Worm (Caenorhabditis elegans): ENCODE data around the gene Y51H7C.12.
"Not testable (repeated sequence)": the region's sequence is repeated elsewhere in the genome, so short reads cannot be mapped to it uniquely, and the experiment has no call there.

The Y51H7C.12 gene

ce11 chrII:1454379-1454778 is 7.8 kb upstream of the Y51H7C.12 start:
- TF ChIP-seq ceh-45 (GFP tag; IDR thresholded peaks at IDR 0.05): peak; percentile 54; the same call in 1 of the 2 replicates

ce11 chrII:1451975-1452374 is 5.4 kb upstream of the Y51H7C.12 start:
- peak; percentile 60 for TF ChIP-seq unc-3 (GFP tag; conservative IDR thresholded peaks at IDR 0.05)
- TF ChIP-seq unc-3 (tag; optimal IDR thresholded peaks at IDR 0.05): not testable (repeated sequence)

- TF ChIP-seq tbx-2 (tag; optimal IDR thresholded peaks at IDR 0.05): no peak
- TF ChIP-seq eyg-1 (tag; optimal IDR thresholded peaks at IDR 0.05): no peak
- no peak for TF ChIP-seq ceh-31 (tag; optimal IDR thresholded peaks at IDR 0.05)
- no peak for TF ChIP-seq T23F11.4 (GFP tag; optimal IDR thresholded peaks at IDR 0.05)
- no peak for TF ChIP-seq unc-3 (GFP tag; conservative IDR thresholded peaks at IDR 0.05)
- TF ChIP-seq unc-3 (tag; optimal IDR thresholded peaks at IDR 0.05): no peak
- no peak for TF ChIP-seq unc-42 (tag; optimal IDR thresholded peaks at IDR 0.05)
Observed at ce11 chrII:1444911-1445310, 1.6 kb downstream of the Y51H7C.12 start, which contains the start of gene scl-17. Gene scl-17, plus strand, starts transcription at chrII:1445211.

- no peak for TF ChIP-seq sox-2 (GFP tag; IDR thresholded peaks at IDR 0.05)
- TF ChIP-seq mec-3 (tag; optimal IDR thresholded peaks at IDR 0.05; ENCODE audit: borderline replicate concordance): peak; percentile 66
Observed at ce11 chrII:1441479-1441878, 5.1 kb downstream of the Y51H7C.12 start.

ce11 chrII:1438336-1438589 is 8.3 kb downstream of the Y51H7C.12 start, which contains the start of gene Y51H7C.3:
Gene Y51H7C.3, plus strand, starts transcription at chrII:1438490.
- TF ChIP-seq fkh-6 (tag; optimal IDR thresholded peaks at IDR 0.05): no peak
- TF ChIP-seq hlh-30 (tag; optimal IDR thresholded peaks at IDR 0.05; ENCODE audit: insufficient read depth): no peak
- TF ChIP-seq tbx-7 (tag; optimal IDR thresholded peaks at IDR 0.05): no peak
- no peak for TF ChIP-seq eyg-1 (tag; optimal IDR thresholded peaks at IDR 0.05)
- TF ChIP-seq pros-1 (tag; optimal IDR thresholded peaks at IDR 0.05): no peak
- TF ChIP-seq K09A11.1 (tag; optimal IDR thresholded peaks at IDR 0.05; ENCODE audit: insufficient read depth): no peak
- no peak for TF ChIP-seq gmeb-2 (tag; optimal IDR thresholded peaks at IDR 0.05)
- TF ChIP-seq pha-2 (tag; optimal IDR thresholded peaks at IDR 0.05): no peak
- TF ChIP-seq ceh-2 (tag; optimal IDR thresholded peaks at IDR 0.05): no peak
- TF ChIP-seq sdc-2 (tag; optimal IDR thresholded peaks at IDR 0.05): no peak
- no peak for TF ChIP-seq nfya-1 (tag; optimal IDR thresholded peaks at IDR 0.05)
- no peak for TF ChIP-seq sox-4 (tag; optimal IDR thresholded peaks at IDR 0.05)
- TF ChIP-seq pag-3 (tag; optimal IDR thresholded peaks at IDR 0.05; ENCODE audit: borderline replicate concordance): no peak
- no peak for TF ChIP-seq odd-2 (tag; optimal IDR thresholded peaks at IDR 0.05)
- TF ChIP-seq nhr-232 (tag; optimal IDR thresholded peaks at IDR 0.05): no peak
- no peak for TF ChIP-seq elt-2 (tag; optimal IDR thresholded peaks at IDR 0.05)
- TF ChIP-seq ttx-3 (tag; optimal IDR thresholded peaks at IDR 0.05): no peak
- TF ChIP-seq zip-5 (tag; optimal IDR thresholded peaks at IDR 0.05): no peak
- TF ChIP-seq K02D7.2 (tag; optimal IDR thresholded peaks at IDR 0.05): no peak

ce11 chrII:1437449-1438335 is 8.9 kb downstream of the Y51H7C.12 start, which contains the start of gene nol-6:
Gene nol-6, minus strand, starts transcription at chrII:1437499.
- TF ChIP-seq ceh-31 (tag; optimal IDR thresholded peaks at IDR 0.05): no peak
- no peak for TF ChIP-seq C38D4.7 (GFP tag; optimal IDR thresholded peaks at IDR 0.05)
- no peak for TF ChIP-seq lim-6 (tag; optimal IDR thresholded peaks at IDR 0.05)
- TF ChIP-seq dve-1 (tag; optimal IDR thresholded peaks at IDR 0.05): no peak
- TF ChIP-seq tbx-2 (tag; optimal IDR thresholded peaks at IDR 0.05): peak; percentile 9
- no peak for TF ChIP-seq pag-3 (tag; optimal IDR thresholded peaks at IDR 0.05; ENCODE audit: borderline replicate concordance)
- no peak for TF ChIP-seq hlh-8 (tag; optimal IDR thresholded peaks at IDR 0.05)
- TF ChIP-seq ceh-48 (tag; optimal IDR thresholded peaks at IDR 0.05): no peak
- peak; percentile 14 for TF ChIP-seq nfya-1 (tag; optimal IDR thresholded peaks at IDR 0.05)
- no peak for TF ChIP-seq rnt-1 (tag; optimal IDR thresholded peaks at IDR 0.05)
- no peak for TF ChIP-seq hlh-30 (tag; optimal IDR thresholded peaks at IDR 0.05; ENCODE audit: insufficient read depth)
- TF ChIP-seq nhr-11 (tag; optimal IDR thresholded peaks at IDR 0.05): no peak

All from whole organism, late embryonic.